Worm (Caenorhabditis elegans) whole organism, L4/young adult: Measurements from ENCODE around the gene ZK381.2.

Experiments
- W03F9.2 ChIP-seq: fragments of 150-350 bp; optimal IDR thresholded peaks from 2 replicates; lab custom pipeline; 2014; ENCODE audit warnings: missing biosample characterization, missing genetic modification characterization
- dao-5 ChIP-seq: sonication (generic microtip); optimal IDR thresholded peaks from 2 replicates; lab custom pipeline; 2016; ENCODE audit warnings: missing genotype, missing genetic modification characterization, moderate library complexity, missing compliant biosample characterization
- him-1 ChIP-seq: sonication (generic microtip); optimal IDR thresholded peaks from 2 replicates; lab custom pipeline; 2016; ENCODE audit warnings: missing genotype, missing genetic modification reagents, missing genetic modification characterization, missing compliant biosample characterization

DNA sequence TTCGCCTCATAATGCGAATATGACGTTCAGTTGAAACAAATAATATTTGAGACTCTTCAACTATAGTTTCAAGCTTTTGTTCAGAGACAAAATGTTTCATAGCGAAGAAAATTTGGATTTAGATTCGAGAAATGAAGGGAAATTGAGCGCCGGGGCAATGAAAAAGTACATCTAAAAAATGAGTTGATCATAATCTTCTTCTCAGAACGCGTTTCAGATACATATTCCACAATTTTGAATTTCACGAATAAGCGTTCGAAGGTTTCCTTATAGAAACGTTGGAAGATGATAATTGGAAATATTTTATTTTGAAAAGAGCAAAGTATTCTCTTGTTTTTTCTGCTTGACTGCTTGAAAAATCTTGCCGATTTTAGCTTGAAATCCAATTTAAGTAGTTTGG, 5.0 kb downstream of the ZK381.2 start, which contains the start of gene ZK381.8:
- TF ChIP-seq W03F9.2: no peak
- TF ChIP-seq dao-5 (tag; lab: Kevin White, UChicago): no peak
- TF ChIP-seq him-1 (tag; lab: Kevin White, UChicago): no peak
